Worm (Caenorhabditis elegans) whole organism, midembryonic: ENCODE results near the gene scvp-1.

Experiments
- flt-1 ChIP-seq: fragments of 200-800 bp; sonication (Bioruptor generic); IDR thresholded peaks from 2 replicates; pipeline ENCODE4 v1.3.6; 2022; ENCODE audit warnings: missing genetic modification characterization, missing compliant biosample characterization
- med-1 ChIP-seq: sonication (generic microtip); optimal IDR thresholded peaks from 2 replicates; lab custom pipeline; 2017; ENCODE audit warnings: missing genetic modification characterization, mild to moderate bottlenecking, missing compliant biosample characterization, antibody characterized with exemption, missing genetic modification reagents; ENCODE audit not compliant: insufficient read depth
- ref-1 ChIP-seq: fragments of 200-800 bp; sonication (Bioruptor generic); conservative IDR thresholded peaks from 2 replicates; pipeline ENCODE4 v1.3.6; 2022; ENCODE audit warnings: missing genetic modification reagents, missing genetic modification characterization, missing compliant biosample characterization
- tab-1 ChIP-seq: fragments of 200-800 bp; sonication (Bioruptor generic); IDR thresholded peaks from 2 replicates; pipeline ENCODE4 v1.3.6; 2022; ENCODE audit warnings: missing genetic modification characterization, missing compliant biosample characterization
- ztf-29 ChIP-seq: fragments of 200-800 bp; sonication (Bioruptor generic); IDR thresholded peaks from 2 replicates; pipeline ENCODE4 v1.3.6; 2022; ENCODE audit warnings: missing genetic modification reagents, missing genetic modification characterization, missing compliant biosample characterization

ce11 chrV:10947210-10947609, 16.1 kb upstream of the scvp-1 start:
- TF ChIP-seq flt-1 (GFP tag; lab: Robert Waterston, UW) (no peak), tab-1 (GFP tag; lab: Robert Waterston, UW) (no peak), med-1 (GFP tag; lab: Kevin White, UChicago) (no peak), ztf-29 (GFP tag; lab: Robert Waterston, UW) (no peak), ref-1 (GFP tag; lab: Robert Waterston, UW) (no peak)
